Worm (Caenorhabditis elegans) whole organism, L1 larva: ENCODE measurements around the gene cyp-13B2.
A peak's percentile ranks its signal among the peaks of the same experiment; 100 is the strongest.

Experiments used
- ceh-82 ChIP-seq, 3 experiments: fragments of 150-350 bp in 1 of 3; sonication (generic microtip) in 2 of 3; optimal IDR thresholded peaks; 2 replicates each; lab custom pipeline; 2014 to 2017; ENCODE audit warnings: missing biosample characterization in 3 of 3, missing genetic modification characterization in 3 of 3
- ceh-88 ChIP-seq: fragments of 200-800 bp; sonication (Bioruptor generic); IDR thresholded peaks from 2 replicates; pipeline ENCODE4 v1.3.6; 2022; ENCODE audit warnings: missing genetic modification characterization, missing compliant biosample characterization
- ceh-90 ChIP-seq: sonication (generic microtip); optimal IDR thresholded peaks from 2 replicates; lab custom pipeline; 2016; ENCODE audit warnings: missing genetic modification characterization, missing compliant biosample characterization
- ces-1 ChIP-seq: fragments of 150-350 bp; optimal IDR thresholded peaks from 2 replicates; lab custom pipeline; 2014; ENCODE audit warnings: missing biosample characterization, missing genetic modification reagents, missing genetic modification characterization
- dsc-1 ChIP-seq: sonication (generic microtip); optimal IDR thresholded peaks from 2 replicates; lab custom pipeline; 2016; ENCODE audit warnings: mild to moderate bottlenecking, missing genetic modification characterization, missing compliant biosample characterization
- efl-1 ChIP-seq, 4 experiments: fragments of 150-350 bp; optimal IDR thresholded peaks in 3 of 4; peaks in 1 of 4; 1 replicate in 1 of 4; 2 replicates in 3 of 4; lab custom pipeline; 2014; ENCODE audit warnings: missing biosample characterization in 2 of 4, missing genetic modification characterization in 2 of 4, missing genetic modification reagents in 2 of 4
- efl-3 ChIP-seq: fragments of 200-800 bp; sonication (Bioruptor generic); optimal IDR thresholded peaks from 2 replicates; lab custom pipeline; 2018; ENCODE audit warnings: mild to moderate bottlenecking, missing genetic modification characterization, missing compliant biosample characterization
- elt-2 ChIP-seq: sonication (generic microtip); optimal IDR thresholded peaks from 2 replicates; lab custom pipeline; 2016; ENCODE audit warnings: missing genetic modification characterization, mild to moderate bottlenecking, inconsistent platforms, missing compliant biosample characterization, missing genetic modification reagents
- fkh-10 ChIP-seq: sonication (generic microtip); optimal IDR thresholded peaks from 2 replicates; lab custom pipeline; 2017; ENCODE audit warnings: missing biosample characterization, missing genetic modification reagents, missing genetic modification characterization
- fkh-4 ChIP-seq: sonication (generic microtip); optimal IDR thresholded peaks from 2 replicates; lab custom pipeline; 2016; ENCODE audit warnings: missing compliant biosample characterization, missing genetic modification characterization, borderline replicate concordance
- fkh-8 ChIP-seq: sonication (generic microtip); optimal IDR thresholded peaks from 2 replicates; lab custom pipeline; 2016; ENCODE audit warnings: mild to moderate bottlenecking, missing genetic modification characterization, missing compliant biosample characterization
- grh-1 ChIP-seq: fragments of 200-800 bp; sonication (Bioruptor generic); IDR thresholded peaks from 2 replicates; pipeline ENCODE4 v1.3.6; 2022; ENCODE audit warnings: missing genetic modification reagents, missing genetic modification characterization, missing compliant biosample characterization
- irx-1 ChIP-seq: sonication (generic microtip); optimal IDR thresholded peaks from 2 replicates; lab custom pipeline; 2016; ENCODE audit warnings: missing genetic modification characterization, missing compliant biosample characterization
- isw-1 ChIP-seq: fragments of 200-800 bp; sonication (Bioruptor generic); IDR thresholded peaks from 2 replicates; pipeline ENCODE4 v1.3.6; 2022; ENCODE audit warnings: missing genetic modification characterization, missing compliant biosample characterization
- lin-14 ChIP-seq: fragments of 200-800 bp; sonication (Bioruptor generic); optimal IDR thresholded peaks from 2 replicates; lab custom pipeline; 2018; ENCODE audit warnings: mild to moderate bottlenecking, missing genetic modification characterization, moderate library complexity, missing compliant biosample characterization
- lin-35 ChIP-seq, 2 experiments: fragments of 150-350 bp; optimal IDR thresholded peaks; 2 replicates each; lab custom pipeline; 2014; ENCODE audit warnings: missing biosample characterization in 2 of 2, missing genetic modification characterization in 2 of 2, missing genetic modification reagents in 2 of 2
- lsy-2 ChIP-seq, 2 experiments: fragments of 150-350 bp; optimal IDR thresholded peaks; 2 replicates each; lab custom pipeline; 2014; ENCODE audit warnings: missing biosample characterization in 2 of 2, missing genetic modification characterization in 2 of 2
- nhr-11 ChIP-seq: fragments of 150-350 bp; optimal IDR thresholded peaks from 2 replicates; lab custom pipeline; 2014; ENCODE audit warnings: missing biosample characterization, missing genetic modification characterization
- nhr-19 ChIP-seq: fragments of 200-800 bp; sonication (Bioruptor generic); conservative IDR thresholded peaks from 2 replicates; pipeline ENCODE4 v1.3.6; 2022; ENCODE audit warnings: missing genetic modification characterization, missing compliant biosample characterization
- nhr-20 ChIP-seq: sonication (generic microtip); optimal IDR thresholded peaks from 2 replicates; lab custom pipeline; 2016; ENCODE audit warnings: mild to moderate bottlenecking, missing genetic modification characterization, missing compliant biosample characterization
- nhr-47 ChIP-seq: sonication (generic microtip); optimal IDR thresholded peaks from 2 replicates; lab custom pipeline; 2016; ENCODE audit warnings: mild to moderate bottlenecking, missing genetic modification characterization, moderate library complexity, missing compliant biosample characterization
- nhr-71 ChIP-seq: sonication (generic microtip); optimal IDR thresholded peaks from 2 replicates; lab custom pipeline; 2016; ENCODE audit warnings: mild to moderate bottlenecking, missing genetic modification characterization, moderate library complexity, missing compliant biosample characterization
- nhr-77 ChIP-seq: fragments of 150-350 bp; optimal IDR thresholded peaks from 2 replicates; lab custom pipeline; 2014; ENCODE audit warnings: missing biosample characterization, missing genetic modification characterization
- nhr-84 ChIP-seq: sonication (generic microtip); optimal IDR thresholded peaks from 2 replicates; lab custom pipeline; 2017; ENCODE audit warnings: missing biosample characterization, missing genetic modification characterization
- pax-3 ChIP-seq: fragments of 200-800 bp; sonication (Bioruptor generic); optimal IDR thresholded peaks from 2 replicates; lab custom pipeline; 2018; ENCODE audit warnings: mild to moderate bottlenecking, missing genetic modification characterization, moderate library complexity, missing compliant biosample characterization
- pqm-1 ChIP-seq: sonication (generic microtip); optimal IDR thresholded peaks from 3 replicates; lab custom pipeline; 2017; ENCODE audit warnings: missing biosample characterization, missing genetic modification characterization
- rnt-1 ChIP-seq: sonication (generic microtip); optimal IDR thresholded peaks from 2 replicates; lab custom pipeline; 2016; ENCODE audit warnings: mild to moderate bottlenecking, missing genetic modification characterization, moderate library complexity, missing compliant biosample characterization
- sox-4 ChIP-seq: sonication (generic microtip); optimal IDR thresholded peaks from 2 replicates; lab custom pipeline; 2016; ENCODE audit warnings: missing genetic modification characterization, missing compliant biosample characterization
- sptf-1 ChIP-seq: fragments of 150-350 bp; optimal IDR thresholded peaks from 2 replicates; lab custom pipeline; 2014; ENCODE audit warnings: missing biosample characterization, missing genetic modification characterization
- swsn-7 ChIP-seq: sonication (generic microtip); optimal IDR thresholded peaks from 2 replicates; lab custom pipeline; 2016; ENCODE audit warnings: missing genetic modification characterization, missing compliant biosample characterization
- unc-130 ChIP-seq: fragments of 150-350 bp; optimal IDR thresholded peaks from 2 replicates; lab custom pipeline; 2017; ENCODE audit warnings: missing biosample characterization, missing genetic modification characterization, inconsistent platforms
- unc-86 ChIP-seq: sonication (generic microtip); optimal IDR thresholded peaks from 2 replicates; lab custom pipeline; 2016; ENCODE audit warnings: missing genetic modification characterization, missing compliant biosample characterization
- ztf-11 ChIP-seq, 2 experiments: sonication (generic microtip); optimal IDR thresholded peaks; 2 replicates each; lab custom pipeline; 2016 to 2017; ENCODE audit warnings: missing genetic modification characterization in 2 of 2, missing biosample characterization in 1 of 2, missing compliant biosample characterization in 1 of 2

Gene cyp-13B2

ce11 chrX:14185631-14186030, 39.7 kb upstream of the cyp-13B2 start:
- TF ChIP-seq ztf-11 (tag; optimal IDR thresholded peaks at IDR 0.05; lab: Kevin White, UChicago) (no peak), nhr-84 (tag; lab: Kevin White, UChicago) (no peak), fkh-8 (tag; lab: Kevin White, UChicago) (peak; percentile 23), dsc-1 (peak; percentile 99), pax-3 (tag; lab: Kevin White, UChicago) (peak; percentile 84), ceh-82 (tag; optimal IDR thresholded peaks at IDR 0.05; lab: Kevin White, UChicago) (no peak), fkh-4 (peak; percentile 42), nhr-47 (peak; percentile 38), ceh-88 (GFP tag; lab: Robert Waterston, UW) (no peak), nhr-71 (tag; lab: Kevin White, UChicago) (peak; percentile 39), sox-4 (peak; percentile 73), nhr-11 (no peak)

ce11 chrX:14186466-14186865, 38.9 kb upstream of the cyp-13B2 start, which contains the start of gene ceh-36:
Gene ceh-36 (minus strand): TSS chrX:14186566.
- no peak for TF ChIP-seq swsn-7 (tag; lab: Kevin White, UChicago)
- no peak for TF ChIP-seq fkh-10 (GFP tag; lab: Kevin White, UChicago)

ce11 chrX:14194251-14194650, 31.1 kb upstream of the cyp-13B2 start:
- TF ChIP-seq lin-14 = no peak
- TF ChIP-seq ceh-90 (tag; lab: Kevin White, UChicago) = no peak
- TF ChIP-seq elt-2 (tag; lab: Kevin White, UChicago) = peak; percentile 84
- TF ChIP-seq lin-35 (GFP tag; optimal IDR thresholded peaks at IDR 0.05; lab: Kevin White, UChicago) = peak in 1 of 2 experiments; percentile 26
- no peak for TF ChIP-seq nhr-84 (tag; lab: Kevin White, UChicago)
- TF ChIP-seq lsy-2 (tag; optimal IDR thresholded peaks at IDR 0.05; lab: Kevin White, UChicago) = peak in 1 of 2 experiments; percentile 54
- TF ChIP-seq sptf-1 (tag; lab: Kevin White, UChicago) = no peak

DNA sequence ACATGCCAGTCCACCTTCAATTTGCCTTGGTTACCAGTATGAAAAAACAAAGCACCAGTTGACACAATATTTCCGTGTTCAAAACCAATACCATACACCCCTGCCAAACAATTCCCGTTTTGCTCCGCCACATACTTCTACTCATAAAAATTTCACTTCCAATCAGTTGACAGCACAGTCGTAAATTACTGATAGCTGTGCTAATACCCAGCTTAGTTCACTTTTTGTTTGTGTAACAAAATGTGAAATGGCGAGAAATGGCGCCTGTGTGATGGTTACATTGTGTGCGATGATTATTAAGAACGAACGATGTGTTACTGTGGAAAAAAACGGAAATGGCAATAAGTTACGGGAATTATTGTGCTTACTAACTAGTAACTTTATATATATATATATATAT, 19.1 kb upstream of the cyp-13B2 start:
- no peak for TF ChIP-seq isw-1 (GFP tag; lab: Robert Waterston, UW)
- no peak for TF ChIP-seq efl-1 (optimal IDR thresholded peaks at IDR 0.05; lab: Kevin White, UChicago)
- TF ChIP-seq efl-1 (GFP tag; optimal IDR thresholded peaks at IDR 0.05 in 1 of 2; lab: Kevin White, UChicago) = peak in 1 of 2 experiments; percentile 44
- TF ChIP-seq elt-2 (tag; lab: Kevin White, UChicago) = peak; percentile 49
- no peak for TF ChIP-seq nhr-77 (tag; lab: Kevin White, UChicago)
- no peak for TF ChIP-seq grh-1 (GFP tag; lab: Robert Waterston, UW)
- peak in 1 of 2 experiments; percentile 16 for TF ChIP-seq lin-35 (GFP tag; optimal IDR thresholded peaks at IDR 0.05; lab: Kevin White, UChicago)
- no peak for TF ChIP-seq rnt-1
- TF ChIP-seq, all 84 proteins: peak for 3

ce11 chrX:14207942-14208341, 17.4 kb upstream of the cyp-13B2 start, which contains the start of gene ceh-37:
Gene ceh-37 (minus strand): TSS chrX:14208000.
- TF ChIP-seq unc-86 (tag; lab: Kevin White, UChicago) = no peak
- no peak for TF ChIP-seq ceh-82 (tag; optimal IDR thresholded peaks at IDR 0.05; lab: Kevin White, UChicago)
- peak; percentile 46 for TF ChIP-seq pqm-1
- no peak for TF ChIP-seq efl-3 (GFP tag; lab: Kevin White, UChicago)
- TF ChIP-seq ces-1 (GFP tag; lab: Kevin White, UChicago) = no peak
- TF ChIP-seq fkh-10 (GFP tag; lab: Kevin White, UChicago) = no peak
- TF ChIP-seq unc-130 (tag; lab: Kevin White, UChicago) = no peak
- peak; percentile 78 for TF ChIP-seq elt-2 (tag; lab: Kevin White, UChicago)
- no peak for TF ChIP-seq nhr-19 (GFP tag; lab: Robert Waterston, UW)
- TF ChIP-seq nhr-20 = no peak
- TF ChIP-seq irx-1 (tag; lab: Kevin White, UChicago) = no peak
- no peak for TF ChIP-seq efl-1 (optimal IDR thresholded peaks at IDR 0.05; lab: Kevin White, UChicago)
- no peak for TF ChIP-seq efl-1 (GFP tag; optimal IDR thresholded peaks at IDR 0.05 in 1 of 2; lab: Kevin White, UChicago)
